Fruit fly (Drosophila melanogaster): ENCODE results near the gene CG33654.

The CG33654 gene

DNA sequence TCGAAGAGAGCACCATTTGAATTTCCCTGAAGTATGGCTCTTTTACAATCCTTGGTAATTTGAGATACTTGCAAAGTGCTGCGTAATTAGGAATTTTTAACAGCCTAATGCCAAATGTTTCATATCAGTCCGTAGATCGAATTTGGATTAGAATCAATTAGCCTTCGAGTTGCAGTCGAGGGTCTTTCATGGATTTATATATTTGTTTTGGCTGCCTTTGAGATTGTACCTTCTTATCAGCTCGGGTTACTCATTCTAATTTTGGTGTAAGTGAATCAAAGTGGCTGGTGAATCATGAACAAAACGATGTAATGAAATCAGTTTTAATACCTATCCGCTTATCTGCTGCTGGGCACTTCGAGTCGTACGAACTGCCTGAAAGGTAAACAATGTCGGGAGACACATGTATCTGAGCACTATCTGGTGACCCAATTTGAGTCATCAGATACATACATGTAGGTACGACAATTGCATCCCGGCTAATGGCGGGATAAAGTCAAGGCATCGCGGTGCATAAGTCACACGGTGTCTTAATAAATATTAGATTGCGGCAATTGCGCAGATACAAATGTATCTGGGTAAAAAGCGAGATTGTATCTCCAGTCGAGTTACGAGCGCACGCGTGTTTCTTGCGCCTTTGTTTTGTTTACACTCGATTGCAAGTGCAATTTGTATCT, 12.8 kb upstream of the CG33654 start:
- no peak for TF ChIP-seq CG12605 (GFP tag; IDR thresholded peaks at IDR 0.05)
- TF ChIP-seq Pif1B (GFP tag; optimal IDR thresholded peaks at IDR 0.05) = no peak
- TF ChIP-seq fd96Ca (GFP tag; IDR thresholded peaks at IDR 0.05) = no peak
- no peak for TF ChIP-seq Pif1A (GFP tag; optimal IDR thresholded peaks at IDR 0.05)
- no peak for TF ChIP-seq CG15710 (tag; optimal IDR thresholded peaks at IDR 0.05)
- no peak for TF ChIP-seq CG4496 (GFP tag; IDR thresholded peaks at IDR 0.05)
- TF ChIP-seq CG17806 (tag; optimal IDR thresholded peaks at IDR 0.05) = no peak
- no peak for TF ChIP-seq CG13204 (GFP tag; optimal IDR thresholded peaks at IDR 0.05)
- no peak for TF ChIP-seq CG8159 (tag; optimal IDR thresholded peaks at IDR 0.05)
- no peak for TF ChIP-seq rn (GFP tag; IDR thresholded peaks at IDR 0.05)

DNA sequence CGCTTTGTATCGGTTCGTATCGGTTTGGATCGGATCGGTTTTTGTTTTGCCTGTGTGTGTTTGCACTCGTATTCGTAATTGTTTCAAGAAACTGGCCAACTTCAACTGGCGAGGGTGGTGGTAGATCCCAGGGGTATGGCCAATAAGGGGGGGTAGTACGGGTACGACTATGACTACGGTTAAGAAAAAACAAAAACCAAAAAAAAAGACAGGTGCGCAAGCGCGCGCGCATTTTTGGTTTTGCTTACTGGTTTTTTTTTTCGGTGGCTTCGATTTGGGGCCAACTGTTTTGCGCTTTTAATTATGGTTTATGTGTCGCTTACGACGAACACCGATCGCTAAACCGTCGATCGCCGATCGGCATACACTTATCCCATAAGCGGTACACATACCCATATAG, 11.8 kb upstream of the CG33654 start:
- TF ChIP-seq CG8159 (tag; optimal IDR thresholded peaks at IDR 0.05) (no peak), CG8301 (tag; optimal IDR thresholded peaks at IDR 0.05) (no peak), CG9948 (tag; optimal IDR thresholded peaks at IDR 0.05) (no peak), Pif1A (GFP tag; optimal IDR thresholded peaks at IDR 0.05) (no peak), CG4496 (GFP tag; IDR thresholded peaks at IDR 0.05) (no peak), CG34367 (tag; optimal IDR thresholded peaks at IDR 0.05) (no peak), CG32121 (GFP tag; IDR thresholded peaks at IDR 0.05) (peak; percentile 24; the same call in 1 of the 2 replicates), CG14655 (GFP tag; optimal IDR thresholded peaks at IDR 0.05) (no peak), EcR (GFP tag; optimal IDR thresholded peaks at IDR 0.05) (no peak), D1 (tag; optimal IDR thresholded peaks at IDR 0.05) (no peak), rn (GFP tag; IDR thresholded peaks at IDR 0.05) (0 out of 2 replicates have a peak, but pooled peaks have one; percentile 29), Ets98B (GFP tag; IDR thresholded peaks at IDR 0.05) (no peak; the same call in 1 of the 2 replicates), fd96Ca (GFP tag; IDR thresholded peaks at IDR 0.05) (peak; percentile 66; the same call in 1 of the 3 replicates), CG12605 (GFP tag; IDR thresholded peaks at IDR 0.05) (peak; percentile 19; the same call in 1 of the 2 replicates), CG13204 (GFP tag; optimal IDR thresholded peaks at IDR 0.05) (no peak), Snoo (tag; optimal IDR thresholded peaks at IDR 0.05) (no peak)

DNA sequence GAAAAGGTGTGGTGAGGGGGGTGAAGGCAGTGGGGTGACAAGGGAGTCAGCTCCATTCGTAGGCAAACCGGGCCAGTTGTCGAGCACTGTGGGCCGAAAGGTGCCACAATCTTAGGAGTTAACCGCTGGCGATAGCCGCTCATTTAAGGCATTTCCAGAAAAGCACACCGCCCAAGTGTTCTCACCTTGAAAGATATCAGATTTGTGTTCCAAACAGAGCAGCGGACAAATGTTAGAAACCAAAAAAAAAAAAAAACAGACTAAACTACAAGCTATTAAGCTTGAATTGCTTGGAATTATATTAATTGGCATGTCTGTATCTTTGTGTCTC, 11.2 kb upstream of the CG33654 start:
- no peak for TF ChIP-seq CG9948 (tag; optimal IDR thresholded peaks at IDR 0.05)
- no peak for TF ChIP-seq Pif1B (GFP tag; optimal IDR thresholded peaks at IDR 0.05)
- TF ChIP-seq CG4496 (GFP tag; IDR thresholded peaks at IDR 0.05) = no peak
- peak; percentile 45 for TF ChIP-seq CG34367 (tag; optimal IDR thresholded peaks at IDR 0.05)
- no peak for TF ChIP-seq Ets98B (GFP tag; IDR thresholded peaks at IDR 0.05)
- no peak for TF ChIP-seq CG17806 (tag; optimal IDR thresholded peaks at IDR 0.05)
- no peak for TF ChIP-seq D1 (tag; optimal IDR thresholded peaks at IDR 0.05)
- no peak for TF ChIP-seq Pif1A (GFP tag; optimal IDR thresholded peaks at IDR 0.05)
- TF ChIP-seq gl (tag; optimal IDR thresholded peaks at IDR 0.05) = no peak
- no peak for TF ChIP-seq EcR (GFP tag; optimal IDR thresholded peaks at IDR 0.05)
- TF ChIP-seq rn (GFP tag; IDR thresholded peaks at IDR 0.05) = no peak
- TF ChIP-seq Snoo (tag; optimal IDR thresholded peaks at IDR 0.05) = no peak
- peak; percentile 71 for TF ChIP-seq CG14655 (GFP tag; optimal IDR thresholded peaks at IDR 0.05)
- peak; percentile 63 for TF ChIP-seq CG8159 (tag; optimal IDR thresholded peaks at IDR 0.05)
- no peak for TF ChIP-seq CG12605 (GFP tag; IDR thresholded peaks at IDR 0.05)
- TF ChIP-seq CG15710 (tag; optimal IDR thresholded peaks at IDR 0.05) = peak; percentile 39
- TF ChIP-seq CG32121 (GFP tag; IDR thresholded peaks at IDR 0.05) = no peak
- TF ChIP-seq CG8301 (tag; optimal IDR thresholded peaks at IDR 0.05) = peak; percentile 30
- no peak for TF ChIP-seq CG10348 (GFP tag; IDR thresholded peaks at IDR 0.05)
- TF ChIP-seq CG13204 (GFP tag; optimal IDR thresholded peaks at IDR 0.05) = no peak
- TF ChIP-seq fd96Ca (GFP tag; IDR thresholded peaks at IDR 0.05) = no peak; the same call in 1 of the 3 replicates

DNA sequence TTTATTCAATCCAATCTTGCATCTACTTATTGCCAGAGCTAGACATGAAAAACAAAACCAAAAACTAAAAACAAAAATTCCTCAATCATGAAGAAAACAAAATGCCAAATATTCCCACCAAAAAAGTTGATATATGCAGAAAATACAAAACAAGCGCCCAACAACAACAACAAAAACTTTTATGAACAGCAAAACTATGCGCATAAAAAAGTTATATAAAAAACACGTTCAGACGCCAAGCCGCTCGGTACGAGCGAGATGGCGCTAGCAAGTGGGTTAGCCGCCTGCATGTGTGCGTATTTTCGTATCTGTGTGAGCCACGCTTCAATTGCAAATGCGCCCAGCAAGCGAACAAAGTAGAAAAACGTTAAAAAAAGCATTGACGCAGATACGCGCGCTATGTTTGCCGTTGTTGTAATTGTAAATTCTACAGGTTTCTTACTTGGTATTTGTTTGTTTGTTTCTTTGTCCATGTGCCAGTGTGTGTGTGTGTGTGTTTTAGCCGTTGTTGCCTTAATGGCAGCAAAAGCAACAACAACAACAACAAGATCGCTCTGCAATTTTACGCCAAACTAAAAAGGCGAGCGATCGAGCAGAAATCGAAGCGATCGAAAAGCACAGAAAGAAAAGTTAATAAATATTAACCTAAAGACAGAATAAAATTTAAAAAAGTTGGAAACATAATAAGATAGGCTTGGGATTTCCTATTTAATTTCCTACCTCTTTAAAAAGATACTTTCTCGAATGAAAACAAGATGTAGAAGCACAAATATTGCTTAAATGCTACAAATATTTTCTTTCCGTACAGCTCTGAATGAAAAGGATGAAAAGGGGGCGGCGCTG, 10.6 kb upstream of the CG33654 start:
- peak; percentile 56 for TF ChIP-seq Pif1B (GFP tag; optimal IDR thresholded peaks at IDR 0.05)
- no peak for TF ChIP-seq EcR (GFP tag; optimal IDR thresholded peaks at IDR 0.05)
- TF ChIP-seq CG8159 (tag; optimal IDR thresholded peaks at IDR 0.05) = peak; percentile 85
- peak; percentile 62 for TF ChIP-seq Pif1A (GFP tag; optimal IDR thresholded peaks at IDR 0.05)
- peak; percentile 81 for TF ChIP-seq CG32121 (GFP tag; IDR thresholded peaks at IDR 0.05)
- peak; percentile 76 for TF ChIP-seq CG14655 (GFP tag; optimal IDR thresholded peaks at IDR 0.05)
- TF ChIP-seq CG8301 (tag; optimal IDR thresholded peaks at IDR 0.05) = peak; percentile 69
- peak; percentile 73 for TF ChIP-seq Ets98B (GFP tag; IDR thresholded peaks at IDR 0.05)
- peak; percentile 35 for TF ChIP-seq CG13204 (GFP tag; optimal IDR thresholded peaks at IDR 0.05)
- peak; percentile 48 for TF ChIP-seq gl (tag; optimal IDR thresholded peaks at IDR 0.05)
- peak; percentile 81; the same call in 2 of the 3 replicates for TF ChIP-seq CG4496 (GFP tag; IDR thresholded peaks at IDR 0.05)
- no peak for TF ChIP-seq CG10348 (GFP tag; IDR thresholded peaks at IDR 0.05)
- TF ChIP-seq D1 (tag; optimal IDR thresholded peaks at IDR 0.05) = no peak
- TF ChIP-seq CG17806 (tag; optimal IDR thresholded peaks at IDR 0.05) = peak; percentile 85
- peak; percentile 72 for TF ChIP-seq CG12605 (GFP tag; IDR thresholded peaks at IDR 0.05)
- peak; percentile 87 for TF ChIP-seq CG9948 (tag; optimal IDR thresholded peaks at IDR 0.05)
- TF ChIP-seq Snoo (tag; optimal IDR thresholded peaks at IDR 0.05) = no peak
- TF ChIP-seq rn (GFP tag; IDR thresholded peaks at IDR 0.05) = peak; percentile 62
- TF ChIP-seq CG34367 (tag; optimal IDR thresholded peaks at IDR 0.05) = peak; percentile 70
- peak; percentile 84 for TF ChIP-seq CG15710 (tag; optimal IDR thresholded peaks at IDR 0.05)
- 0 out of 3 replicates have a peak, but pooled peaks have one; percentile 37 for TF ChIP-seq fd96Ca (GFP tag; IDR thresholded peaks at IDR 0.05)

Data from whole organism, pupa.